Comparison of ENCODE assay signal across 2 fruit fly cellular contexts in the genomic region with DNA sequence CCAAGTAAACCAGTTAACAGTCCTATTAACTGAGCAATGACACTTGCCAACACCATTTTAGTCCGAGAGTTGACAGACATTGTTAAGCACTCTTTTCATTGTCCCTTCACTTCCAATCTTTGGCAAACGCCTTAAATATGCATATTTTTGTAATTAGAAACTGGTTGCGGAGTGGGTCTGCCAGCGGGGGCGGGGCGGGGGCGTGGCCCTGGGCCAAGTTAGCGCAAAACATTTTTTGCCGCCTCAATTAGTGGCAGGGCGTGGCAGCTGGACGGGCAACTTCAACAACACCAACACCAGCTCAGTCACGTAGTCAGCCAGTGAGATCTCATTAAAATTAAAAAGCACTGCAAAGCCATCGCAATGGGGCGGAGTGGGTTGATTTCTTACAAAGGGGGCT.
A peak's percentile ranks its signal among the peaks of the same experiment; 100 is the strongest.
TF ChIP-seq lines count a peak whose summit lies in the region.

No protein-coding gene starts in this region.

- no peak for TF ChIP-seq CTCF in whole organism, embryonic (GFP tag; optimal IDR thresholded peaks at IDR 0.05; lab: Kevin White, UChicago)

TF ChIP-seq in whole organism, embryonic, 481 proteins besides CTCF, POLR2A, EP300 and RAD21:
- TF ChIP-seq Hr39 (optimal IDR thresholded peaks at IDR 0.05; lab: Kevin White, UChicago) (peak; percentile 57), CG3281 (GFP tag; optimal IDR thresholded peaks at IDR 0.05; lab: Kevin White, UChicago) (no peak), ham (GFP tag; IDR thresholded peaks at IDR 0.05; lab: Robert Waterston, UW) (no peak)

TF ChIP-seq in whole organism, wandering third instar larva, 38 proteins besides CTCF, POLR2A, EP300 and RAD21:
- TF ChIP-seq Sp1 (GFP tag; optimal IDR thresholded peaks at IDR 0.05; lab: Kevin White, UChicago) (no peak), Dfd (GFP tag; optimal IDR thresholded peaks at IDR 0.05; lab: Kevin White, UChicago) (peak; percentile 97)
